Fruit fly (Drosophila melanogaster) whole organism, larva: ENCODE data around the gene Invadolysin.

ENCODE experiments used
- noc ChIP-seq: fragments of 200-800 bp; sonication (Bioruptor generic); optimal IDR thresholded peaks from 3 replicates; lab custom pipeline; 2019; ENCODE audit warnings: missing biosample characterization, mild to moderate bottlenecking, missing genetic modification characterization, moderate library complexity

Invadolysin gene

dm6 chr3R:10144103-10144998 lies at the start of gene Invadolysin, which contains the start of gene TAF1B:
TSS of gene Invadolysin (plus strand) at chr3R:10144668.
TSS of gene TAF1B (minus strand) at chr3R:10144184.
- TF ChIP-seq noc (tag; lab: Kevin White, UChicago) = peak; percentile 31

DNA sequence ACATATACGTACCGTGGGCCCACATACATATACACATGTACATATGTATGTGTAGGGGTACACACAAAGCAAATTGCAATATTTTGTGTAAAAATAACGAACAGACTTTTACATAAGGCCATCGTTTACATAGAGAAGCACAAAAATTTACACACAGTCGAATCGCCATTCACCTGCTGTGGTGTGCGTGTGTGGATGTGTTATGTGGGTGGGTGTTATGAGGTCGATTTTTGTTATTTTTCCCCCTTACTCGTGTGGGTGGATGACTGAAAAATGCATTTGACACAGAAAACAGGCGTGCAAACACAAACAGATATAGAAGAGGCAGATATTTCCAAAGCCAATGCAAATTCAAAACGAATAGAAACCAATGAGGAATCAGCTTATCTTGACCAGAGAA lies 49.4 kb upstream of the Invadolysin start:
- TF ChIP-seq noc (tag; lab: Kevin White, UChicago) = no peak

- TF ChIP-seq noc (tag; lab: Kevin White, UChicago) = no peak
Measured at dm6 chr3R:10095765-10096164, 48.7 kb upstream of the Invadolysin start.

dm6 chr3R:10097531-10098295 lies 46.8 kb upstream of the Invadolysin start:
- peak; percentile 73 for TF ChIP-seq noc (tag; lab: Kevin White, UChicago)

dm6 chr3R:10098296-10098675 lies 46.2 kb upstream of the Invadolysin start:
- TF ChIP-seq noc (tag; lab: Kevin White, UChicago) = no peak

dm6 chr3R:10099401-10099848 lies 45.0 kb upstream of the Invadolysin start:
- TF ChIP-seq noc (tag; lab: Kevin White, UChicago) = peak; percentile 54

DNA sequence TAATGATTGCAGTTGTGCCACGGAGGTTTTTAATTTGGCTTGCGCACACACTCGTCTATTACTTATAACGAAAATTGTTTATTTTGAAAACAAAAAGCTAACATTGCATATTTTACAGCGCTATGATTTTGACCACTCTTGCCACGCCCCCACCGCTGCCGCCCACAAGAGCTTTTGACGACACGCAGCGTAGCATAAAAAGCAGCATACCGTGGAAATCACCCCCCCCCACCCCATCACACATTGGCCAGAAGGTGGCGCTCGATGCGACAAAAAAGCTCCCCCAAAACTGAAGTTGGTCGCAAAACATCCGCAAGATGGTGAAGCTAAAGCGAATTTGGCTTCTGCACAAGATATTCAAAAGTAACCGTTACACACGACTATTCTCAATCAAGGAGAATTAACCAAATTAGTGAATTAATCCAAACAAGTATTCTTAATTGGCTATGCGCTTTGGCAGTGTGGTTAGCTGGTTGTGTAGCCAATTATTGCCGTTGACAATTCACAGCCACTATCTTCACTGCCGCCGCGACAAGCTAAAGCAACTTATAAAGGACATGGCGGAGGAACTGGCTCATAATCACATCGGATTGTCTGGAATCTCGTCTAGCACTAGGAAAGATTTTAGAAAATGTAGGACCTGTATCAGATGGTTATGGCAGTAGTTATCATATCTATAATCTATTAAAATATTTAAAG lies 43.8 kb upstream of the Invadolysin start:
- no peak for TF ChIP-seq noc (tag; lab: Kevin White, UChicago)

dm6 chr3R:10106796-10107195 lies 37.7 kb upstream of the Invadolysin start:
- no peak for TF ChIP-seq noc (tag; lab: Kevin White, UChicago)

DNA sequence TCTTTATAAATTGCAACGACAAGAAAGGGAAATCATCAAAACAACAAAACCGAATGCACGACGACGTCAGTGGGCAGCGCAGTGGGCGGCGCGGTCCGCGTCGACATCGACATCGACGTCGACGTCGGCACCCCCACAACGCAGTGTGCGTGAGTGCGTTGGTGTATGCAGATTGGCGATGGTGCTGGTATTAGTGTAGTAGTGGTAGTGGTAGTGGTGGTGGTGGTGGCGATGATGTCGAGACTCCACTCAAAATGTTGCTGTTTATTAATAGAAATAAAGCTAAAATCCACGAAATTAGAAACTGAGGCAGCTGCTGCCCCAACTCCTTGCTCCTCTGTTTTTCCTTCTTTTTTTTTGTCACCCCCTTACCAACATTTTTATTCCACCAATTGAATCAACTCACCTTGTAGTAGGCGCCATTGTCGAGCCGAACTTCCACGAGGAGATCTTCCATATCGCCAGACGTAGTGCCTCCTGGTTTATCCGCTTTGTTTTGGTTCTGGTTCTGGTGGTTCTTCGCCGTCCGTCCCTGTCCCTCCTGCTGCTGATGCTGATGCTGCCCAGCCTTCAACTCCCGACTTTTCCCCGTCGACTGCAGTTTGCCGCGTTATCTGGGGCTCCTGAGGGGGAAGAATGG lies 36.1 kb upstream of the Invadolysin start:
- no peak for TF ChIP-seq noc (tag; lab: Kevin White, UChicago)

DNA sequence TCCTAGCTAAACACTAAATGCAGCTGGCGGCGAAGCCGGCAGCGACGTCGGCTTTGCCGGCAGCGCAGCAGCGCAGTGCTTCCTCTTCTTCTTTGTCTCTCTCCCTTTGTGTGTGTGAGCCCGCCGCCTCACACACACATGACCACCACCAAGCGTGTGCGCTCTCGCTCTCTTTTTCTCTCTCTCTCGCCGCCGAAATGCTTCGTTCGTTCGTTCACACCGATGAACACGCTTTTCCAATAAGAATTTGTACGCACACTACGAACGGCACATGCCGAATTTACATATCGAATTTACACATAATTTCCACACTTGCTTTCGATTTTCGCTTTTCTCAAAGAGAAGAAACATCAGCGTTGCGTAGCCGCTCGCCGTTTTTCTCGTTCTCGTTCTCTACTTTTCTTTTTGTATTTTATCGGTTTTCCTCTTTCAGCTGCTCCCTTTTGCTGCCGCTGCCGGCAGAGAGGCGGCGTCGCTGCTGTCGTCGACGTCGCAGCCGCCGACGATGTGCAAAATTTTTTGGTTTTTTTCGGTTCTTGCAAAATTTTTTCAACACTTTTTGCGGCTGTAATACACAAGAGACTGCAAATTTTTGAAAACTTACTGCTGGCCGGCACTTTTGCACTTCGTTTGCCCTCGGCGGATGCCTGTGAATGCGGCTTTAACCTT lies 35.1 kb upstream of the Invadolysin start:
- TF ChIP-seq noc (tag; lab: Kevin White, UChicago) = no peak

dm6 chr3R:10109938-10110337 lies 34.5 kb upstream of the Invadolysin start, which contains the start of gene Fmr1:
TSS of gene Fmr1 (minus strand) at chr3R:10110121.
- TF ChIP-seq noc (tag; lab: Kevin White, UChicago) = no peak

DNA sequence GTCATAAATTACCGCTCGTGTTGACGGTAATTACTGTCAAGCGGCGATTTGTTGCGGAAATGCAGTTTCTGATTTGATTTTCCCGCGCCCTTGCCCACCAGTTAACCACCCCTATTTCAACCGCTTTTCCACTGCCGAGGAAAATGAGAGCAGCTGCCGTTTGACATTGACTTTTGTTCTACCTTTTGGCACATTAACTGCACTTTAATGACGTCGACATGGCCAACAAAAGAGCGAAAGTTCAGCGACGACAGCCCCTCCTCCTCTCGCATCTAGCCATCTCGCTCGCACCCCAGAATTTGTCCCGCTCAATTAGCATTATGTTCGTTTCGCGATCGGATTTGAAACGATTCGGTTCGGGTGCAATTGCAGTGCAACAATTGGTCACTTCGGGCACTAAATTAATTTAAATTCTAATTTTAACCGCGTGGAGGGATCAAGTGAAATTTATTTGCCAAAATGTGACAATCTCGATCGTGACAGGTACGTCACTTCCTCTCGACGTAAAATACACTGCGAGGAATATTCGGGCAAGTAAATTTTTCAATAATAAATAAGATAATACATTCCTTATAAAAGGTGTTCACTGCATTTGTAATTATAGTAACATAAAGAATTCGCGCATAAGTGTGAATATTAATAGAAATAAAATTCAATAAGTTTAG lies 33.2 kb upstream of the Invadolysin start:
- no peak for TF ChIP-seq noc (tag; lab: Kevin White, UChicago)

DNA sequence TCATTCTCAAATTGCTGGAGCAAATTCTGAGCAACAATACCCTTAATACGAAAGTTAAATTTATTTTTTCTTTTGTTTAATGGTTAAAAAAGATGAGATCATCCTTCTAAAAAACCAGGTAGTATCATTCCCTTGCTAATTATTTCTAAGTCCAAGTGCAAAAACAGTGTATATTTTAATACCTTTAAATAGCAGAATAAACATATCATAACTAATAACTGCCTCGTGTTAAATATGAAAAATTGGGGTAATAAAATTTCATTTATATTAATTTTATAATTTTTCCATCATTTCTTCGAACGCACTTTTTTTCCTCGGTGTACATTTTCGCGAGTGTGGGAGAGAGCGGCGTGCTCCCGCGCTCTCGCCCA lies 32.7 kb upstream of the Invadolysin start:
- no peak for TF ChIP-seq noc (tag; lab: Kevin White, UChicago)

DNA sequence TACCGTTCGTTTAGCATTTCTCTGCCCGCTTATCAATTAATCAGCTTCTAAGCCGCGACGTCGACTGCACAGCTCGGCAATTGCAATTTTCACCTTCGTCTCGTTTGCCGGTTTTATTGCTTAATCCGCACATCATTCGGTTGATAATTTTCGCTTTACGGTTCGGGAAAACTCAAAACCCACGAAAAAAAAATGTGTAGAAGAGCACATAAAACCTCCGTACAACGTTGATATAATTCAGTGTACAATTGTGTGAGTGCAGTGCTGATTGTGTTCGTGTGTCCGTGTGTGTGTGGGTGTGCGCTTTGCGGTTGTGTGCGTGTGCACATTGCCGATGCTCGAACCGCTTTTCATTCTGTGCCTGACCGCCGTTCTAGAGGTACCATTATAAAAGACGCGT lies 32.3 kb upstream of the Invadolysin start, which contains the start of gene CAH7:
CAH7 (plus strand) TSS at position 43 of the 400 bp plus-strand sequence.
- no peak for TF ChIP-seq noc (tag; lab: Kevin White, UChicago)
